Fruit fly (Drosophila melanogaster): Measurements from ENCODE around the gene CG9592.

CG9592 gene

DNA sequence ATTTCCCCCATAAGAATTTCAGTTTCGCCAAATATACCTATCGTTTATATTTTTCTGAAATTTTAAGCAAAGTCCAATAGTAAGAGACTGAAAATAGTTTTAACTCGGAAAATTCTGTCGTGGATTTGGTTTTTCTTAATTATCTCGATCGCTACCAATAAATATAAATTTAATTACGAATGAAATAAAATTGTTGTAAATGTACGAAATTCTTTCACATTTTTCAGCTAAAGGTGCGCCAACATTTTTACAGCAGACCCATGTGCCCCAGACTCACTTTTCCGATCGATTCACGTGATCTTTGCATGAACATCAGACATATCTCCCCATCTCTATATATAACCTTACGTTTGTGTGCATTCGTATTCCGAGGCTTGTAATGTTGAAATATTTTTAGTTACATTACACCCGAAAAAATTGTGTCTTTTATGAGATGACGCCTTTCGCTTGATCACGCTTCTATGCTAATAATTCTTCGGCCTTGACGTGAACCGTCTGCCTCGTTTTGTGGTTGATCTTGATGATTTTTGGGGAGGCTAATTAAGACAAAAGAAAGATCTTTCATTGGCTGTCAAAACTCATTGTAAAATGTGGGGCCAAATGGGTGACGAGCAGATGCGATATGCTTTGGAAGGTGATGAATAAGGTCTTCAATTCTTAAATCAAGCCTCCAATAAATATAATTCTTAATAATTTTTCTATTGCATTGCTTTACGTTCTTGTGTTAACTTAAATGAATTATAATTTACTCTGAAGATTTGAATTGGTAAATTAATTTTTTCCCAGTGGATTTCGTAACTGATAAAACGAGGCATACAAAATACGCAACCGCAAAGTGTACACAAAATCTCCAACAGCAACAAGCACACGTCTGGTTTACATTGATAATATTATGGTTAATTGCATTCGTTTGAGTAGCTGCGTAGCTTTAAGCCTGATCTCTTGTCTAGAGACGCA is 27.6 kb downstream of the CG9592 start (continued):
- 0 out of 3 replicates have a peak, but pooled peaks have one; percentile 41 for TF ChIP-seq ci (GFP tag; IDR thresholded peaks at IDR 0.05)
- TF ChIP-seq ap (GFP tag; IDR thresholded peaks at IDR 0.05), result no peak
- peak; percentile 8 for TF ChIP-seq Fer1 (GFP tag; optimal IDR thresholded peaks at IDR 0.05)
- TF ChIP-seq schlank (tag; optimal IDR thresholded peaks at IDR 0.05), result no peak
- TF ChIP-seq Bteb2 (GFP tag; optimal IDR thresholded peaks at IDR 0.05), result no peak
- TF ChIP-seq Hmr (GFP tag; optimal IDR thresholded peaks at IDR 0.05), result peak; percentile 43
- no peak for TF ChIP-seq Dll (GFP tag; IDR thresholded peaks at IDR 0.05; ENCODE audit: partially characterized antibody)
- TF ChIP-seq onecut (GFP tag; IDR thresholded peaks at IDR 0.05), result no peak
- TF ChIP-seq bigmax (GFP tag; optimal IDR thresholded peaks at IDR 0.05), result no peak

DNA sequence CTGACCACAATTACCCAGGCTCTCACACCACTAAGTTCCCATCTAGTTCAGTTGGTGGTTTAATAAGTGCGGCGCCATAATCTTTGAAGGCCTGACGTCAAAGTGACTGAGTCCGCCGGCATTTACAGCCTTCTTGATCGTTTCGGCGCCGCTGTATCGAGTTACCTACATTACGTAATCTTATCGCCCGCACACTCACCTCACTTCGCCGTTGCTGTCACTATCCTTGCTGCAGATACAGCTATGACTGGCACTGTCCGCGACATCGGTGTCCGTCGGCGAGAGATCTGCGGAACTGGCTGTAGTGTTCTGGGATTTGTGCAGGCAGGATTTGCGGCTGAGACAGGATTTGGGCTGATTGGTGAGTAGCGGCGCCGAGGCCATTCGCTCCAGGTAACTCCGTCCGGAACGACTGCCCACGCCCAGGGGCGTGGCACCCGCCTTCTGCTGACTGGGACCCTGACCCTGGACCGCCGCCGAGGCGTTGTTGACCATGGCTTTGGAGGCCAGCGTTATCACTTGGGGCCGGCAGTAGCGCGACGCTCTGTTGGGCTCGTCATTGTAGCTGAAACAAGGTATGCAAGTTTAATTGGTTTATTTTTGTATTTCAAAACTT is 29.4 kb downstream of the CG9592 start:
- no peak for TF ChIP-seq CG43689 (GFP tag; IDR thresholded peaks at IDR 0.05)
- no peak for TF ChIP-seq CG2889 (GFP tag; IDR thresholded peaks at IDR 0.05)
- no peak for TF ChIP-seq CG11247 (GFP tag; IDR thresholded peaks at IDR 0.05)
- no peak for TF ChIP-seq Sox102F (GFP tag; optimal IDR thresholded peaks at IDR 0.05)
- no peak for TF ChIP-seq E2f1 (GFP tag; IDR thresholded peaks at IDR 0.05)
- TF ChIP-seq NC2α (GFP tag; optimal IDR thresholded peaks at IDR 0.05), result no peak
- TF ChIP-seq sens (GFP tag), result peak; percentile 32
- TF ChIP-seq zfh1 (GFP tag; IDR thresholded peaks at IDR 0.05), result no peak
- no peak for TF ChIP-seq CG1024 (GFP tag; IDR thresholded peaks at IDR 0.05)
- TF ChIP-seq lola (GFP tag; optimal IDR thresholded peaks at IDR 0.05), result no peak
- TF ChIP-seq pum (GFP tag; optimal IDR thresholded peaks at IDR 0.05), result no peak
- no peak for TF ChIP-seq br (optimal IDR thresholded peaks at IDR 0.05)
- no peak for TF ChIP-seq PHDP (tag; optimal IDR thresholded peaks at IDR 0.05)
- no peak for TF ChIP-seq vfl (GFP tag; optimal IDR thresholded peaks at IDR 0.05)
- TF ChIP-seq pan (optimal IDR thresholded peaks at IDR 0.05), result no peak
- TF ChIP-seq pan (GFP tag; optimal IDR thresholded peaks at IDR 0.05 in 1 of 2, IDR thresholded peaks at IDR 0.05 in 1 of 2), result no peak
- no peak for TF ChIP-seq Xbp1 (GFP tag; optimal IDR thresholded peaks at IDR 0.05)
- no peak for TF ChIP-seq tin (GFP tag; optimal IDR thresholded peaks at IDR 0.05)
- TF ChIP-seq ap (GFP tag; IDR thresholded peaks at IDR 0.05), result no peak
- TF ChIP-seq H2.0 (GFP tag; IDR thresholded peaks at IDR 0.05), result no peak
- no peak for TF ChIP-seq yki (optimal IDR thresholded peaks at IDR 0.05)
- no peak for TF ChIP-seq crp (GFP tag; optimal IDR thresholded peaks at IDR 0.05)
- no peak for TF ChIP-seq CG11504 (tag; optimal IDR thresholded peaks at IDR 0.05)
- TF ChIP-seq chm (GFP tag; IDR thresholded peaks at IDR 0.05), result no peak; the same call in 1 of the 2 replicates
- no peak for TF ChIP-seq Hmr (GFP tag; optimal IDR thresholded peaks at IDR 0.05)
- 0 out of 4 replicates have a peak, but pooled peaks have one; percentile 73 for TF ChIP-seq chinmo (GFP tag; IDR thresholded peaks at IDR 0.05; ENCODE audit: partially characterized antibody)
- TF ChIP-seq GATAe (GFP tag; conservative IDR thresholded peaks at IDR 0.05), result peak; percentile 55; the same call in 1 of the 2 replicates
- peak; percentile 88 for TF ChIP-seq CG11695 (GFP tag; IDR thresholded peaks at IDR 0.05)
- no peak for TF ChIP-seq p53 (GFP tag; optimal IDR thresholded peaks at IDR 0.05)
- no peak for TF ChIP-seq bsh (GFP tag; optimal IDR thresholded peaks at IDR 0.05)
- peak; percentile 72 for TF ChIP-seq Med (GFP tag)
- TF ChIP-seq CG9797 (GFP tag; optimal IDR thresholded peaks at IDR 0.05), result no peak
- no peak for TF ChIP-seq HLHmδ (GFP tag; optimal IDR thresholded peaks at IDR 0.05)
- TF ChIP-seq fd3F (GFP tag; optimal IDR thresholded peaks at IDR 0.05), result no peak
- no peak for TF ChIP-seq NK7.1 (GFP tag; optimal IDR thresholded peaks at IDR 0.05)
- TF ChIP-seq CG5953 (GFP tag; IDR thresholded peaks at IDR 0.05), result 0 out of 2 replicates have a peak, but pooled peaks have one; percentile 30
- TF ChIP-seq CG11085 (GFP tag; IDR thresholded peaks at IDR 0.05), result no peak
- peak; percentile 29 for TF ChIP-seq cwo (GFP tag; optimal IDR thresholded peaks at IDR 0.05)
- TF ChIP-seq pfk (GFP tag; optimal IDR thresholded peaks at IDR 0.05), result no peak
- TF ChIP-seq CG13894 (tag; optimal IDR thresholded peaks at IDR 0.05), result no peak

Data from whole organism, embryonic.